Worm (Caenorhabditis elegans) whole organism, late embryonic: Measurements from ENCODE around the gene gst-13.

Experiments
- C08G9.2 ChIP-seq: sonication (generic microtip); optimal IDR thresholded peaks from 2 replicates; lab custom pipeline; 2016; ENCODE audit warnings: mild to moderate bottlenecking, missing genetic modification characterization, moderate library complexity, missing compliant biosample characterization
- C38D4.7 ChIP-seq: fragments of 200-800 bp; sonication (Bioruptor generic); optimal IDR thresholded peaks from 2 replicates; lab custom pipeline; 2018; ENCODE audit warnings: mild to moderate bottlenecking, missing genetic modification characterization, moderate library complexity, missing compliant biosample characterization
- F13H6.1 ChIP-seq: sonication (generic microtip); optimal IDR thresholded peaks from 2 replicates; lab custom pipeline; 2016; ENCODE audit warnings: missing genetic modification characterization, missing compliant biosample characterization
- K02D7.2 ChIP-seq: sonication (generic microtip); optimal IDR thresholded peaks from 2 replicates; lab custom pipeline; 2017; ENCODE audit warnings: mild to moderate bottlenecking, missing genetic modification characterization, missing compliant biosample characterization
- K09A11.1 ChIP-seq: sonication (generic microtip); optimal IDR thresholded peaks from 2 replicates; lab custom pipeline; 2017; ENCODE audit warnings: antibody characterized with exemption, mild to moderate bottlenecking, missing genetic modification characterization, missing compliant biosample characterization; ENCODE audit not compliant: insufficient read depth
- T23F11.4 ChIP-seq: fragments of 200-800 bp; sonication (Bioruptor generic); optimal IDR thresholded peaks from 2 replicates; lab custom pipeline; 2018; ENCODE audit warnings: mild to moderate bottlenecking, missing genetic modification characterization, missing compliant biosample characterization
- ahr-1 ChIP-seq: sonication (generic microtip); optimal IDR thresholded peaks from 2 replicates; lab custom pipeline; 2016; ENCODE audit warnings: missing genetic modification characterization, missing compliant biosample characterization
- ama-1 ChIP-seq: fragments of 150-350 bp; optimal IDR thresholded peaks from 2 replicates; lab custom pipeline; 2014
- ceh-14 ChIP-seq: sonication (generic microtip); optimal IDR thresholded peaks from 2 replicates; lab custom pipeline; 2016; ENCODE audit warnings: missing genotype, missing genetic modification characterization, missing compliant biosample characterization
- ceh-19 ChIP-seq: fragments of 200-800 bp; sonication (Bioruptor generic); optimal IDR thresholded peaks from 2 replicates; lab custom pipeline; 2018; ENCODE audit warnings: mild to moderate bottlenecking, missing genetic modification characterization, missing compliant biosample characterization
- ceh-2 ChIP-seq: sonication (generic microtip); optimal IDR thresholded peaks from 2 replicates; lab custom pipeline; 2016; ENCODE audit warnings: missing genotype, missing genetic modification characterization, missing compliant biosample characterization
- ceh-22 ChIP-seq: sonication (generic microtip); optimal IDR thresholded peaks from 2 replicates; lab custom pipeline; 2017; ENCODE audit warnings: missing biosample characterization, missing genetic modification characterization
- ceh-31 ChIP-seq: sonication (generic microtip); optimal IDR thresholded peaks from 2 replicates; lab custom pipeline; 2016; ENCODE audit warnings: missing genetic modification characterization, missing compliant biosample characterization
- ceh-34 ChIP-seq: sonication (generic microtip); optimal IDR thresholded peaks from 2 replicates; lab custom pipeline; 2016; ENCODE audit warnings: mild to moderate bottlenecking, missing genetic modification characterization, missing compliant biosample characterization
- ceh-45 ChIP-seq: fragments of 200-800 bp; sonication (Bioruptor generic); IDR thresholded peaks from 2 replicates; pipeline ENCODE4 v1.3.6; 2022; ENCODE audit warnings: missing genetic modification reagents, missing genetic modification characterization, missing compliant biosample characterization
- ceh-6 ChIP-seq: fragments of 200-800 bp; sonication (Bioruptor generic); optimal IDR thresholded peaks from 2 replicates; lab custom pipeline; 2018; ENCODE audit warnings: mild to moderate bottlenecking, missing genetic modification characterization, missing compliant biosample characterization
- ceh-9 ChIP-seq: sonication (generic microtip); optimal IDR thresholded peaks from 2 replicates; lab custom pipeline; 2016; ENCODE audit warnings: mild to moderate bottlenecking, missing genetic modification characterization, inconsistent platforms, missing compliant biosample characterization
- che-1 ChIP-seq: sonication (generic microtip); optimal IDR thresholded peaks from 2 replicates; lab custom pipeline; 2016; ENCODE audit warnings: mild to moderate bottlenecking, missing genetic modification characterization, missing compliant biosample characterization
- dmd-4 ChIP-seq: sonication (generic microtip); optimal IDR thresholded peaks from 2 replicates; lab custom pipeline; 2016; ENCODE audit warnings: borderline replicate concordance, missing genetic modification characterization, missing compliant biosample characterization
- dve-1 ChIP-seq: sonication (generic microtip); optimal IDR thresholded peaks from 2 replicates; lab custom pipeline; 2017; ENCODE audit warnings: antibody characterized with exemption, mild to moderate bottlenecking, missing genetic modification characterization, missing compliant biosample characterization
- eyg-1 ChIP-seq: sonication (generic microtip); optimal IDR thresholded peaks from 2 replicates; lab custom pipeline; 2016; ENCODE audit warnings: missing genotype, missing genetic modification characterization, missing compliant biosample characterization
- fax-1 ChIP-seq: sonication (generic microtip); optimal IDR thresholded peaks from 2 replicates; lab custom pipeline; 2016; ENCODE audit warnings: missing genotype, missing genetic modification characterization, missing compliant biosample characterization
- fkh-10 ChIP-seq: fragments of 150-350 bp; optimal IDR thresholded peaks from 2 replicates; lab custom pipeline; 2014; ENCODE audit warnings: missing biosample characterization, missing genetic modification reagents, missing genetic modification characterization
- fkh-6 ChIP-seq: sonication (generic microtip); optimal IDR thresholded peaks from 2 replicates; lab custom pipeline; 2016; ENCODE audit warnings: missing genetic modification characterization, missing compliant biosample characterization
- gmeb-2 ChIP-seq: sonication (generic microtip); optimal IDR thresholded peaks from 2 replicates; lab custom pipeline; 2016; ENCODE audit warnings: missing genetic modification characterization, inconsistent platforms, missing compliant biosample characterization
- hlh-13 ChIP-seq: fragments of 200-800 bp; sonication (Bioruptor generic); optimal IDR thresholded peaks from 2 replicates; lab custom pipeline; 2018; ENCODE audit warnings: mild to moderate bottlenecking, missing genetic modification characterization, missing compliant biosample characterization
- hlh-15 ChIP-seq: sonication (generic microtip); optimal IDR thresholded peaks from 2 replicates; lab custom pipeline; 2016; ENCODE audit warnings: missing genetic modification characterization, missing compliant biosample characterization
- hlh-30 ChIP-seq: sonication (generic microtip); optimal IDR thresholded peaks from 2 replicates; lab custom pipeline; 2017; ENCODE audit warnings: antibody characterized with exemption, missing genetic modification characterization, missing compliant biosample characterization; ENCODE audit not compliant: insufficient read depth
- lim-6 ChIP-seq: sonication (generic microtip); optimal IDR thresholded peaks from 2 replicates; lab custom pipeline; 2016; ENCODE audit warnings: missing genetic modification characterization, missing compliant biosample characterization
- lin-11 ChIP-seq: fragments of 200-800 bp; sonication (Bioruptor generic); optimal IDR thresholded peaks from 2 replicates; lab custom pipeline; 2018; ENCODE audit warnings: mild to moderate bottlenecking, missing genetic modification characterization, missing compliant biosample characterization
- madf-2 ChIP-seq: sonication (generic microtip); optimal IDR thresholded peaks from 2 replicates; lab custom pipeline; 2017; ENCODE audit warnings: missing genetic modification characterization, missing compliant biosample characterization
- mec-3 ChIP-seq: sonication (generic microtip); optimal IDR thresholded peaks from 2 replicates; lab custom pipeline; 2016; ENCODE audit warnings: borderline replicate concordance, missing genetic modification characterization, missing compliant biosample characterization
- npax-4 ChIP-seq: sonication (generic microtip); optimal IDR thresholded peaks from 2 replicates; lab custom pipeline; 2016; ENCODE audit warnings: missing genetic modification characterization, missing compliant biosample characterization
- odd-2 ChIP-seq: sonication (generic microtip); optimal IDR thresholded peaks from 2 replicates; lab custom pipeline; 2017; ENCODE audit warnings: antibody characterized with exemption, mild to moderate bottlenecking, missing genetic modification characterization, missing compliant biosample characterization
- pat-9 ChIP-seq: fragments of 200-800 bp; sonication (Bioruptor generic); optimal IDR thresholded peaks from 2 replicates; lab custom pipeline; 2018; ENCODE audit warnings: mild to moderate bottlenecking, missing genetic modification characterization, moderate library complexity, missing compliant biosample characterization
- pha-2 ChIP-seq: sonication (generic microtip); optimal IDR thresholded peaks from 2 replicates; lab custom pipeline; 2017; ENCODE audit warnings: mild to moderate bottlenecking, missing genetic modification characterization, missing compliant biosample characterization
- ref-2 ChIP-seq: sonication (generic microtip); optimal IDR thresholded peaks from 2 replicates; lab custom pipeline; 2016; ENCODE audit warnings: missing genetic modification characterization, missing compliant biosample characterization
- rnt-1 ChIP-seq: sonication (generic microtip); optimal IDR thresholded peaks from 2 replicates; lab custom pipeline; 2016; ENCODE audit warnings: missing genetic modification characterization, missing compliant biosample characterization
- sdc-2 ChIP-seq: sonication (generic microtip); optimal IDR thresholded peaks from 2 replicates; lab custom pipeline; 2016; ENCODE audit warnings: missing genotype, missing genetic modification characterization, missing compliant biosample characterization
- sox-4 ChIP-seq: sonication (generic microtip); optimal IDR thresholded peaks from 2 replicates; lab custom pipeline; 2017; ENCODE audit warnings: mild to moderate bottlenecking, missing genetic modification characterization, inconsistent platforms, missing compliant biosample characterization
- tbx-2 ChIP-seq: sonication (generic microtip); optimal IDR thresholded peaks from 2 replicates; lab custom pipeline; 2016; ENCODE audit warnings: missing genetic modification characterization, missing compliant biosample characterization
- tbx-7 ChIP-seq: sonication (generic microtip); optimal IDR thresholded peaks from 2 replicates; lab custom pipeline; 2016; ENCODE audit warnings: missing genotype, missing genetic modification characterization, missing compliant biosample characterization
- ttx-3 ChIP-seq: sonication (generic microtip); optimal IDR thresholded peaks from 2 replicates; lab custom pipeline; 2016; ENCODE audit warnings: missing genetic modification reagents, missing genetic modification characterization, missing compliant biosample characterization
- unc-42 ChIP-seq: sonication (generic microtip); optimal IDR thresholded peaks from 2 replicates; lab custom pipeline; 2016; ENCODE audit warnings: missing genotype, missing genetic modification characterization, missing compliant biosample characterization
- unc-55 ChIP-seq: sonication (generic microtip); optimal IDR thresholded peaks from 2 replicates; lab custom pipeline; 2017; ENCODE audit warnings: missing biosample characterization, missing genetic modification reagents, missing genetic modification characterization
- zip-5 ChIP-seq: sonication (generic microtip); optimal IDR thresholded peaks from 2 replicates; lab custom pipeline; 2016; ENCODE audit warnings: missing genetic modification characterization, missing compliant biosample characterization

gst-13 gene

ce11 chrII:9232923-9233322 lies 1.7 kb downstream of the gst-13 start, which contains the start of gene T26C5.2:
Gene T26C5.2, plus strand, starts transcription at chrII:9233223.
- TF ChIP-seq unc-42 (tag; lab: Kevin White, UChicago) (no peak), hlh-30 (tag; lab: Kevin White, UChicago) (no peak), ama-1 (lab: Kevin White, UChicago) (no peak), C08G9.2 (tag; lab: Kevin White, UChicago) (no peak), dmd-4 (tag; lab: Kevin White, UChicago) (no peak), fkh-6 (tag; lab: Kevin White, UChicago) (no peak)

- TF ChIP-seq odd-2: no peak
- no peak for TF ChIP-seq dmd-4 (tag; lab: Kevin White, UChicago)
- no peak for TF ChIP-seq npax-4 (tag; lab: Kevin White, UChicago)
- TF ChIP-seq ref-2: no peak
- no peak for TF ChIP-seq sdc-2 (tag; lab: Kevin White, UChicago)
- TF ChIP-seq gmeb-2 (tag; lab: Kevin White, UChicago): no peak
- TF ChIP-seq ceh-45 (GFP tag; lab: Robert Waterston, UW): no peak
- no peak for TF ChIP-seq K09A11.1 (tag; lab: Kevin White, UChicago)
- TF ChIP-seq rnt-1 (tag; lab: Kevin White, UChicago): no peak
- no peak for TF ChIP-seq zip-5 (tag; lab: Kevin White, UChicago)
- TF ChIP-seq lin-11: no peak
- TF ChIP-seq tbx-7 (tag; lab: Kevin White, UChicago): no peak
- no peak for TF ChIP-seq pat-9 (tag; lab: Kevin White, UChicago)
- no peak for TF ChIP-seq fax-1
- no peak for TF ChIP-seq dve-1
- no peak for TF ChIP-seq ceh-31
- TF ChIP-seq eyg-1: no peak
- TF ChIP-seq ceh-22 (tag; lab: Kevin White, UChicago): no peak
- TF ChIP-seq T23F11.4: no peak
- TF ChIP-seq, all 69 proteins: peak for 0
These were observed 2.6 kb downstream of the gst-13 start for ce11 chrII:9233813-9234212.

ce11 chrII:9236283-9236682 lies 5.0 kb downstream of the gst-13 start, which contains the start of gene T26C5.3:
Gene T26C5.3, plus strand, starts transcription at chrII:9236583.
- no peak for TF ChIP-seq pat-9 (tag; lab: Kevin White, UChicago)
- no peak for TF ChIP-seq zip-5 (tag; lab: Kevin White, UChicago)
- TF ChIP-seq sox-4 (tag; lab: Kevin White, UChicago): no peak
- TF ChIP-seq rnt-1 (tag; lab: Kevin White, UChicago): no peak
- TF ChIP-seq C38D4.7: no peak
- TF ChIP-seq npax-4 (tag; lab: Kevin White, UChicago): no peak
- no peak for TF ChIP-seq ceh-6 (GFP tag; lab: Kevin White, UChicago)
- no peak for TF ChIP-seq dve-1
- no peak for TF ChIP-seq ceh-9 (tag; lab: Kevin White, UChicago)
- TF ChIP-seq ceh-34 (tag; lab: Kevin White, UChicago): no peak
- TF ChIP-seq ttx-3 (tag; lab: Kevin White, UChicago): no peak
- no peak for TF ChIP-seq mec-3 (tag; lab: Kevin White, UChicago)

ce11 chrII:9236972-9237371 lies 5.7 kb downstream of the gst-13 start:
- TF ChIP-seq hlh-15 (tag; lab: Kevin White, UChicago): no peak

ce11 chrII:9237719-9238118 lies 6.5 kb downstream of the gst-13 start:
- TF ChIP-seq unc-55 (GFP tag; lab: Kevin White, UChicago) (no peak), ceh-2 (tag; lab: Kevin White, UChicago) (no peak), tbx-2 (tag; lab: Kevin White, UChicago) (no peak), ceh-14 (tag; lab: Kevin White, UChicago) (no peak), hlh-13 (GFP tag; lab: Kevin White, UChicago) (no peak), pha-2 (tag; lab: Kevin White, UChicago) (no peak), ceh-19 (GFP tag; lab: Kevin White, UChicago) (no peak), che-1 (tag; lab: Kevin White, UChicago) (no peak), K02D7.2 (tag; lab: Kevin White, UChicago) (no peak), sdc-2 (tag; lab: Kevin White, UChicago) (no peak), lim-6 (tag; lab: Kevin White, UChicago) (no peak), fkh-10 (no peak), hlh-15 (tag; lab: Kevin White, UChicago) (no peak), madf-2 (tag; lab: Kevin White, UChicago) (no peak), ahr-1 (tag; lab: Kevin White, UChicago) (no peak), tbx-7 (tag; lab: Kevin White, UChicago) (no peak), F13H6.1 (tag; lab: Kevin White, UChicago) (no peak)
